Worm (Caenorhabditis elegans) whole organism, late embryonic: ENCODE results near the gene Y48A6B.7.

ENCODE experiments used
- F13H6.1 ChIP-seq: sonication (generic microtip); optimal IDR thresholded peaks from 2 replicates; lab custom pipeline; 2016; ENCODE audit warnings: missing genetic modification characterization, missing compliant biosample characterization
- K02D7.2 ChIP-seq: sonication (generic microtip); optimal IDR thresholded peaks from 2 replicates; lab custom pipeline; 2017; ENCODE audit warnings: mild to moderate bottlenecking, missing genetic modification characterization, missing compliant biosample characterization
- ahr-1 ChIP-seq: sonication (generic microtip); optimal IDR thresholded peaks from 2 replicates; lab custom pipeline; 2016; ENCODE audit warnings: missing genetic modification characterization, missing compliant biosample characterization
- ceh-18 ChIP-seq: sonication (generic microtip); optimal IDR thresholded peaks from 2 replicates; lab custom pipeline; 2016; ENCODE audit warnings: missing genetic modification characterization, missing compliant biosample characterization
- ceh-19 ChIP-seq: fragments of 200-800 bp; sonication (Bioruptor generic); optimal IDR thresholded peaks from 2 replicates; lab custom pipeline; 2018; ENCODE audit warnings: mild to moderate bottlenecking, missing genetic modification characterization, missing compliant biosample characterization
- ceh-2 ChIP-seq: sonication (generic microtip); optimal IDR thresholded peaks from 2 replicates; lab custom pipeline; 2016; ENCODE audit warnings: missing genotype, missing genetic modification characterization, missing compliant biosample characterization
- ceh-22 ChIP-seq: sonication (generic microtip); optimal IDR thresholded peaks from 2 replicates; lab custom pipeline; 2017; ENCODE audit warnings: missing biosample characterization, missing genetic modification characterization
- ceh-24 ChIP-seq: sonication (generic microtip); optimal IDR thresholded peaks from 2 replicates; lab custom pipeline; 2016; ENCODE audit warnings: mild to moderate bottlenecking, missing genetic modification characterization, missing compliant biosample characterization
- ceh-6 ChIP-seq: fragments of 200-800 bp; sonication (Bioruptor generic); optimal IDR thresholded peaks from 2 replicates; lab custom pipeline; 2018; ENCODE audit warnings: mild to moderate bottlenecking, missing genetic modification characterization, missing compliant biosample characterization
- che-1 ChIP-seq: sonication (generic microtip); optimal IDR thresholded peaks from 2 replicates; lab custom pipeline; 2016; ENCODE audit warnings: mild to moderate bottlenecking, missing genetic modification characterization, missing compliant biosample characterization
- dve-1 ChIP-seq: sonication (generic microtip); optimal IDR thresholded peaks from 2 replicates; lab custom pipeline; 2017; ENCODE audit warnings: antibody characterized with exemption, mild to moderate bottlenecking, missing genetic modification characterization, missing compliant biosample characterization
- elt-2 ChIP-seq: sonication (generic microtip); optimal IDR thresholded peaks from 2 replicates; lab custom pipeline; 2016; ENCODE audit warnings: missing genetic modification reagents, missing genetic modification characterization, missing compliant biosample characterization
- ets-4 ChIP-seq: sonication (generic microtip); optimal IDR thresholded peaks from 2 replicates; lab custom pipeline; 2016; ENCODE audit warnings: missing genetic modification characterization, missing compliant biosample characterization
- gmeb-2 ChIP-seq: sonication (generic microtip); optimal IDR thresholded peaks from 2 replicates; lab custom pipeline; 2016; ENCODE audit warnings: missing genetic modification characterization, inconsistent platforms, missing compliant biosample characterization
- hlh-13 ChIP-seq: fragments of 200-800 bp; sonication (Bioruptor generic); optimal IDR thresholded peaks from 2 replicates; lab custom pipeline; 2018; ENCODE audit warnings: mild to moderate bottlenecking, missing genetic modification characterization, missing compliant biosample characterization
- hlh-8 ChIP-seq: sonication (generic microtip); optimal IDR thresholded peaks from 2 replicates; lab custom pipeline; 2016; ENCODE audit warnings: missing genotype, missing genetic modification characterization, missing compliant biosample characterization
- mec-3 ChIP-seq: sonication (generic microtip); optimal IDR thresholded peaks from 2 replicates; lab custom pipeline; 2016; ENCODE audit warnings: borderline replicate concordance, missing genetic modification characterization, missing compliant biosample characterization
- nhr-11 ChIP-seq: fragments of 150-350 bp; optimal IDR thresholded peaks from 2 replicates; lab custom pipeline; 2014; ENCODE audit warnings: missing biosample characterization, missing genetic modification characterization
- npax-4 ChIP-seq: sonication (generic microtip); optimal IDR thresholded peaks from 2 replicates; lab custom pipeline; 2016; ENCODE audit warnings: missing genetic modification characterization, missing compliant biosample characterization
- odd-2 ChIP-seq: sonication (generic microtip); optimal IDR thresholded peaks from 2 replicates; lab custom pipeline; 2017; ENCODE audit warnings: antibody characterized with exemption, mild to moderate bottlenecking, missing genetic modification characterization, missing compliant biosample characterization
- pag-3 ChIP-seq: sonication (generic microtip); optimal IDR thresholded peaks from 2 replicates; lab custom pipeline; 2016; ENCODE audit warnings: missing compliant biosample characterization, missing genetic modification characterization, borderline replicate concordance
- pat-9 ChIP-seq: fragments of 200-800 bp; sonication (Bioruptor generic); optimal IDR thresholded peaks from 2 replicates; lab custom pipeline; 2018; ENCODE audit warnings: mild to moderate bottlenecking, missing genetic modification characterization, moderate library complexity, missing compliant biosample characterization
- pqm-1 ChIP-seq: sonication (generic microtip); optimal IDR thresholded peaks from 2 replicates; lab custom pipeline; 2016; ENCODE audit warnings: missing genetic modification characterization, missing compliant biosample characterization
- sox-2 ChIP-seq: fragments of 200-800 bp; sonication (Bioruptor generic); IDR thresholded peaks from 2 replicates; pipeline ENCODE4 v1.3.6; 2022; ENCODE audit warnings: missing genetic modification reagents, missing genetic modification characterization, missing compliant biosample characterization
- tbx-2 ChIP-seq: sonication (generic microtip); optimal IDR thresholded peaks from 2 replicates; lab custom pipeline; 2016; ENCODE audit warnings: missing genetic modification characterization, missing compliant biosample characterization
- zip-5 ChIP-seq: sonication (generic microtip); optimal IDR thresholded peaks from 2 replicates; lab custom pipeline; 2016; ENCODE audit warnings: missing genetic modification characterization, missing compliant biosample characterization
- ztf-16 ChIP-seq: sonication (generic microtip); optimal IDR thresholded peaks from 2 replicates; lab custom pipeline; 2017; ENCODE audit warnings: missing genetic modification characterization, missing compliant biosample characterization

Y48A6B.7 gene

ce11 chrIII:10983153-10983552 is 43.2 kb downstream of the Y48A6B.7 start, which contains the start of gene col-92:
TSS of gene col-92 (minus strand) at chrIII:10983253.
- TF ChIP-seq ets-4 (no peak), F13H6.1 (no peak), elt-2 (tag; lab: Kevin White, UChicago) (no peak), pqm-1 (tag; lab: Kevin White, UChicago) (no peak), ahr-1 (tag; lab: Kevin White, UChicago) (no peak), mec-3 (tag; lab: Kevin White, UChicago) (no peak), ztf-16 (no peak), ceh-2 (tag; lab: Kevin White, UChicago) (no peak), ceh-22 (no peak), ceh-19 (GFP tag; lab: Kevin White, UChicago) (no peak), hlh-13 (GFP tag; lab: Kevin White, UChicago) (no peak), pag-3 (tag; lab: Kevin White, UChicago) (no peak), zip-5 (tag; lab: Kevin White, UChicago) (no peak), dve-1 (tag; lab: Kevin White, UChicago) (no peak), ceh-18 (tag; lab: Kevin White, UChicago) (no peak), tbx-2 (tag; lab: Kevin White, UChicago) (no peak), odd-2 (tag; lab: Kevin White, UChicago) (no peak), hlh-8 (tag; lab: Kevin White, UChicago) (no peak)
- TF ChIP-seq, all 69 proteins: peak for 0

ce11 chrIII:10981555-10981954 is 44.8 kb downstream of the Y48A6B.7 start:
- TF ChIP-seq mec-3 (tag; lab: Kevin White, UChicago) (no peak), sox-2 (GFP tag; lab: Robert Waterston, UW) (no peak), npax-4 (tag; lab: Kevin White, UChicago) (no peak), ets-4 (no peak), nhr-11 (tag; lab: Kevin White, UChicago) (no peak), K02D7.2 (tag; lab: Kevin White, UChicago) (no peak), che-1 (tag; lab: Kevin White, UChicago) (no peak), hlh-8 (tag; lab: Kevin White, UChicago) (no peak), odd-2 (tag; lab: Kevin White, UChicago) (no peak), elt-2 (tag; lab: Kevin White, UChicago) (no peak)

- no peak for TF ChIP-seq pat-9
- TF ChIP-seq K02D7.2 (tag; lab: Kevin White, UChicago): no peak
- TF ChIP-seq gmeb-2 (tag; lab: Kevin White, UChicago): no peak
- TF ChIP-seq odd-2 (tag; lab: Kevin White, UChicago): no peak
- TF ChIP-seq ceh-6 (GFP tag; lab: Kevin White, UChicago): no peak
- TF ChIP-seq ceh-24 (tag; lab: Kevin White, UChicago): no peak
These were observed 49.8 kb downstream of the Y48A6B.7 start for ce11 chrIII:10976580-10976979.
